Worm (Caenorhabditis elegans) whole organism, midembryonic: ENCODE measurements around the gene Y81B9A.4.

Experiments
- T22C8.4 ChIP-seq: fragments of 200-800 bp; sonication (Bioruptor generic); IDR thresholded peaks from 2 replicates; pipeline ENCODE4 v1.3.6; 2022; ENCODE audit warnings: missing genetic modification characterization, missing compliant biosample characterization
- cog-1 ChIP-seq: sonication (generic microtip); optimal IDR thresholded peaks from 2 replicates; lab custom pipeline; 2016; ENCODE audit warnings: missing genetic modification characterization, missing compliant biosample characterization
- flt-1 ChIP-seq: fragments of 200-800 bp; sonication (Bioruptor generic); IDR thresholded peaks from 2 replicates; pipeline ENCODE4 v1.3.6; 2022; ENCODE audit warnings: missing genetic modification characterization, missing compliant biosample characterization
- klf-2 ChIP-seq: fragments of 200-800 bp; sonication (Bioruptor generic); conservative IDR thresholded peaks from 2 replicates; pipeline ENCODE4 v1.3.6; 2022; ENCODE audit warnings: missing genetic modification reagents, missing genetic modification characterization, missing compliant biosample characterization
- med-1 ChIP-seq: sonication (generic microtip); optimal IDR thresholded peaks from 2 replicates; lab custom pipeline; 2017; ENCODE audit warnings: missing genetic modification characterization, mild to moderate bottlenecking, missing compliant biosample characterization, antibody characterized with exemption, missing genetic modification reagents; ENCODE audit not compliant: insufficient read depth
- ref-1 ChIP-seq: fragments of 200-800 bp; sonication (Bioruptor generic); conservative IDR thresholded peaks from 2 replicates; pipeline ENCODE4 v1.3.6; 2022; ENCODE audit warnings: missing genetic modification reagents, missing genetic modification characterization, missing compliant biosample characterization
- tab-1 ChIP-seq: fragments of 200-800 bp; sonication (Bioruptor generic); IDR thresholded peaks from 2 replicates; pipeline ENCODE4 v1.3.6; 2022; ENCODE audit warnings: missing genetic modification characterization, missing compliant biosample characterization
- ztf-23 ChIP-seq: fragments of 200-800 bp; sonication (Bioruptor generic); IDR thresholded peaks from 2 replicates; pipeline ENCODE4 v1.3.6; 2022; ENCODE audit warnings: missing genetic modification reagents, missing genetic modification characterization, missing compliant biosample characterization
- ztf-29 ChIP-seq: fragments of 200-800 bp; sonication (Bioruptor generic); IDR thresholded peaks from 2 replicates; pipeline ENCODE4 v1.3.6; 2022; ENCODE audit warnings: missing genetic modification reagents, missing genetic modification characterization, missing compliant biosample characterization

The Y81B9A.4 gene

ce11 chrX:9146953-9147352 lies 33.8 kb downstream of the Y81B9A.4 start:
- no peak for TF ChIP-seq flt-1
- TF ChIP-seq ztf-29 (GFP tag; lab: Robert Waterston, UW), result no peak
- TF ChIP-seq T22C8.4 (GFP tag; lab: Robert Waterston, UW), result no peak
- TF ChIP-seq klf-2 (GFP tag; lab: Robert Waterston, UW), result no peak
- no peak for TF ChIP-seq ztf-23 (GFP tag; lab: Robert Waterston, UW)
- TF ChIP-seq med-1 (GFP tag; lab: Kevin White, UChicago), result no peak
- TF ChIP-seq ref-1 (GFP tag; lab: Robert Waterston, UW), result no peak
- no peak for TF ChIP-seq tab-1 (GFP tag; lab: Robert Waterston, UW)
- no peak for TF ChIP-seq cog-1 (tag; lab: Kevin White, UChicago)

- no peak for TF ChIP-seq ztf-29 (GFP tag; lab: Robert Waterston, UW)
- no peak for TF ChIP-seq ztf-23 (GFP tag; lab: Robert Waterston, UW)
- no peak for TF ChIP-seq med-1 (GFP tag; lab: Kevin White, UChicago)
- no peak for TF ChIP-seq cog-1 (tag; lab: Kevin White, UChicago)
- TF ChIP-seq ref-1 (GFP tag; lab: Robert Waterston, UW), result no peak
- TF ChIP-seq tab-1 (GFP tag; lab: Robert Waterston, UW), result no peak
- no peak for TF ChIP-seq flt-1
- TF ChIP-seq klf-2 (GFP tag; lab: Robert Waterston, UW), result no peak
- TF ChIP-seq T22C8.4 (GFP tag; lab: Robert Waterston, UW), result no peak
Measured at ce11 chrX:9145848-9146247, 34.9 kb downstream of the Y81B9A.4 start, which contains the start of gene B0563.5. Gene B0563.5 (plus strand): TSS chrX:9146148.

- no peak for TF ChIP-seq ztf-29 (GFP tag; lab: Robert Waterston, UW)
- no peak for TF ChIP-seq cog-1 (tag; lab: Kevin White, UChicago)
- TF ChIP-seq flt-1, result no peak
- TF ChIP-seq ref-1 (GFP tag; lab: Robert Waterston, UW), result no peak
- no peak for TF ChIP-seq med-1 (GFP tag; lab: Kevin White, UChicago)
- no peak for TF ChIP-seq tab-1 (GFP tag; lab: Robert Waterston, UW)
- TF ChIP-seq ztf-23 (GFP tag; lab: Robert Waterston, UW), result no peak
- no peak for TF ChIP-seq T22C8.4 (GFP tag; lab: Robert Waterston, UW)
- TF ChIP-seq klf-2 (GFP tag; lab: Robert Waterston, UW), result no peak
Measured at ce11 chrX:9137402-9137801, 43.3 kb downstream of the Y81B9A.4 start, which contains the start of gene B0563.6. Gene B0563.6 (plus strand): TSS chrX:9137702.
